Fruit fly (Drosophila melanogaster) whole organism: ENCODE data around the gene ClC-c.

ENCODE experiments used
- CG8478 ChIP-seq: fragments of >200 bp; optimal IDR thresholded peaks from 2 replicates; lab custom pipeline; 2018; ENCODE audit warnings: inconsistent platforms
- Dll ChIP-seq: fragments of >200 bp; optimal IDR thresholded peaks from 2 replicates; lab custom pipeline; 2017
- EcR ChIP-seq, 2 experiments: fragments of >200 bp; optimal IDR thresholded peaks; 2 replicates each; lab custom pipeline; 2017; ENCODE audit warnings: missing biosample characterization in 2 of 2, missing genetic modification characterization in 2 of 2, missing genetic modification reagents in 2 of 2
- pan ChIP-seq: fragments of >200 bp; optimal IDR thresholded peaks from 2 replicates; lab custom pipeline; 2017
- psq ChIP-seq: fragments of >200 bp; optimal IDR thresholded peaks from 2 replicates; lab custom pipeline; 2017
- usp ChIP-seq: fragments of >200 bp; optimal IDR thresholded peaks from 2 replicates; lab custom pipeline; 2017; ENCODE audit warnings: missing biosample characterization, missing genetic modification characterization, mixed read lengths

Gene ClC-c

dm6 chr3L:16090330-16090803 lies at the start of gene ClC-c, which contains the start of gene CG5235:
Gene ClC-c (plus strand): TSS chr3L:16090454.
Gene CG5235 (minus strand): TSS chr3L:16090392.
- no peak for TF ChIP-seq Dll (lab: Kevin White, UChicago)
- no peak for TF ChIP-seq CG8478
- TF ChIP-seq psq (lab: Kevin White, UChicago), result no peak
- no peak for TF ChIP-seq pan (lab: Kevin White, UChicago)
- no peak for TF ChIP-seq usp (GFP tag; lab: Kevin White, UChicago)
- TF ChIP-seq EcR (GFP tag; optimal IDR thresholded peaks at IDR 0.05; lab: Kevin White, UChicago), result no peak

- no peak for TF ChIP-seq Dll (lab: Kevin White, UChicago)
- peak in 1 of 2 experiments; percentile 0 for TF ChIP-seq EcR (GFP tag; optimal IDR thresholded peaks at IDR 0.05; lab: Kevin White, UChicago)
- no peak for TF ChIP-seq CG8478
Measured at dm6 chr3L:16041260-16042079, 48.8 kb upstream of the ClC-c start.

- TF ChIP-seq EcR (GFP tag; optimal IDR thresholded peaks at IDR 0.05; lab: Kevin White, UChicago) (no peak), CG8478 (no peak), Dll (lab: Kevin White, UChicago) (no peak), psq (lab: Kevin White, UChicago) (no peak), usp (GFP tag; lab: Kevin White, UChicago) (no peak), pan (lab: Kevin White, UChicago) (no peak)
Measured at dm6 chr3L:16042080-16042344, 48.2 kb upstream of the ClC-c start.

dm6 chr3L:16042640-16043039 lies 47.6 kb upstream of the ClC-c start:
- no peak for TF ChIP-seq usp (GFP tag; lab: Kevin White, UChicago)
- no peak for TF ChIP-seq CG8478
- TF ChIP-seq EcR (GFP tag; optimal IDR thresholded peaks at IDR 0.05; lab: Kevin White, UChicago), result peak in 1 of 2 experiments; percentile 10

- TF ChIP-seq EcR (GFP tag; optimal IDR thresholded peaks at IDR 0.05; lab: Kevin White, UChicago), result peak in 1 of 2 experiments; percentile 63
- TF ChIP-seq usp (GFP tag; lab: Kevin White, UChicago), result no peak
- no peak for TF ChIP-seq Dll (lab: Kevin White, UChicago)
- no peak for TF ChIP-seq pan (lab: Kevin White, UChicago)
- no peak for TF ChIP-seq CG8478
- no peak for TF ChIP-seq psq (lab: Kevin White, UChicago)
Measured at dm6 chr3L:16043045-16043781, 47.0 kb upstream of the ClC-c start.

- no peak for TF ChIP-seq usp (GFP tag; lab: Kevin White, UChicago)
- no peak for TF ChIP-seq CG8478
- no peak for TF ChIP-seq Dll (lab: Kevin White, UChicago)
- no peak for TF ChIP-seq psq (lab: Kevin White, UChicago)
- TF ChIP-seq EcR (GFP tag; optimal IDR thresholded peaks at IDR 0.05; lab: Kevin White, UChicago), result no peak
- no peak for TF ChIP-seq pan (lab: Kevin White, UChicago)
Measured at dm6 chr3L:16043782-16044352, 46.4 kb upstream of the ClC-c start.

dm6 chr3L:16045083-16045830 lies 45.0 kb upstream of the ClC-c start:
- no peak for TF ChIP-seq CG8478
- TF ChIP-seq EcR (GFP tag; optimal IDR thresholded peaks at IDR 0.05; lab: Kevin White, UChicago), result no peak
- no peak for TF ChIP-seq usp (GFP tag; lab: Kevin White, UChicago)
- no peak for TF ChIP-seq pan (lab: Kevin White, UChicago)

- no peak for TF ChIP-seq pan (lab: Kevin White, UChicago)
- no peak for TF ChIP-seq CG8478
- TF ChIP-seq usp (GFP tag; lab: Kevin White, UChicago), result no peak
- no peak for TF ChIP-seq EcR (GFP tag; optimal IDR thresholded peaks at IDR 0.05; lab: Kevin White, UChicago)
Measured at dm6 chr3L:16045831-16046336, 44.4 kb upstream of the ClC-c start.

dm6 chr3L:16046387-16047066 lies 43.7 kb upstream of the ClC-c start:
- no peak for TF ChIP-seq CG8478

- TF ChIP-seq Dll (lab: Kevin White, UChicago) (peak; percentile 78), psq (lab: Kevin White, UChicago) (no peak), pan (lab: Kevin White, UChicago) (no peak), EcR (GFP tag; optimal IDR thresholded peaks at IDR 0.05; lab: Kevin White, UChicago) (peak in 1 of 2 experiments; percentile 69)
Measured at dm6 chr3L:16047105-16047504, 43.1 kb upstream of the ClC-c start.

dm6 chr3L:16048086-16048485 lies 42.2 kb upstream of the ClC-c start:
- TF ChIP-seq CG8478 (no peak), pan (lab: Kevin White, UChicago) (no peak), Dll (lab: Kevin White, UChicago) (no peak), usp (GFP tag; lab: Kevin White, UChicago) (no peak), EcR (GFP tag; optimal IDR thresholded peaks at IDR 0.05; lab: Kevin White, UChicago) (no peak), psq (lab: Kevin White, UChicago) (no peak)
